Fruit fly (Drosophila melanogaster): ENCODE measurements around the gene CG7550.
A peak's percentile ranks its signal among the peaks of the same experiment; 100 is the strongest.

Gene CG7550

dm6 chr3L:8076160-8076559 is 48.2 kb downstream of the CG7550 start (continued):
- peak; percentile 8 for TF ChIP-seq Hr39 (GFP tag; optimal IDR thresholded peaks at IDR 0.05)
- no peak for TF ChIP-seq pdm3 (GFP tag; optimal IDR thresholded peaks at IDR 0.05)
- TF ChIP-seq Blimp-1 (GFP tag; optimal IDR thresholded peaks at IDR 0.05), result no peak
- no peak for TF ChIP-seq fd85E (GFP tag; optimal IDR thresholded peaks at IDR 0.05)
- peak; percentile 0 for TF ChIP-seq spab (GFP tag; optimal IDR thresholded peaks at IDR 0.05)
- TF ChIP-seq Ets96B (tag; optimal IDR thresholded peaks at IDR 0.05), result peak; percentile 4
- no peak for TF ChIP-seq fkh (GFP tag; optimal IDR thresholded peaks at IDR 0.05)
- peak; percentile 46 for TF ChIP-seq CG3919 (GFP tag; optimal IDR thresholded peaks at IDR 0.05)
- peak; percentile 89 for TF ChIP-seq Eip78C (GFP tag)
- no peak for TF ChIP-seq Eip93F (GFP tag; optimal IDR thresholded peaks at IDR 0.05)
- no peak for TF ChIP-seq CG1621 (tag; optimal IDR thresholded peaks at IDR 0.05)
- peak; percentile 61 for TF ChIP-seq Eip75B (GFP tag; optimal IDR thresholded peaks at IDR 0.05)
- TF ChIP-seq CG7368 (GFP tag; optimal IDR thresholded peaks at IDR 0.05), result peak; percentile 10
- peak; percentile 9 for TF ChIP-seq achi (GFP tag; optimal IDR thresholded peaks at IDR 0.05)
- peak; percentile 5 for TF ChIP-seq CG6276 (GFP tag; optimal IDR thresholded peaks at IDR 0.05)
- no peak for TF ChIP-seq fd59A (GFP tag; optimal IDR thresholded peaks at IDR 0.05)
- no peak for TF ChIP-seq CG8319 (GFP tag; optimal IDR thresholded peaks at IDR 0.05)

- no peak for TF ChIP-seq Sox14 (GFP tag; optimal IDR thresholded peaks at IDR 0.05)
- peak; percentile 65 for TF ChIP-seq fkh (GFP tag; optimal IDR thresholded peaks at IDR 0.05)
Measured at dm6 chr3L:8074944-8075343, 49.4 kb downstream of the CG7550 start.

dm6 chr3L:8073872-8074271 is 50.5 kb downstream of the CG7550 start:
- TF ChIP-seq ss (GFP tag; optimal IDR thresholded peaks at IDR 0.05), result no peak
- TF ChIP-seq spab (GFP tag; optimal IDR thresholded peaks at IDR 0.05), result no peak
- TF ChIP-seq CG8319 (GFP tag; optimal IDR thresholded peaks at IDR 0.05), result no peak
- TF ChIP-seq cyc (GFP tag; optimal IDR thresholded peaks at IDR 0.05), result no peak
- TF ChIP-seq net (GFP tag; optimal IDR thresholded peaks at IDR 0.05), result no peak
- no peak for TF ChIP-seq Gug (GFP tag; IDR thresholded peaks at IDR 0.05)
- TF ChIP-seq svp (GFP tag), result peak; percentile 33
- no peak for TF ChIP-seq CG11294 (GFP tag; IDR thresholded peaks at IDR 0.05)
- TF ChIP-seq fkh (GFP tag; optimal IDR thresholded peaks at IDR 0.05), result peak; percentile 58
- no peak for TF ChIP-seq lz (GFP tag; optimal IDR thresholded peaks at IDR 0.05)
- TF ChIP-seq Hr38 (GFP tag; optimal IDR thresholded peaks at IDR 0.05), result no peak
- no peak for TF ChIP-seq CG11902 (GFP tag; optimal IDR thresholded peaks at IDR 0.05)
- TF ChIP-seq CG9139 (GFP tag; optimal IDR thresholded peaks at IDR 0.05), result no peak
- no peak for TF ChIP-seq CG1621 (tag; optimal IDR thresholded peaks at IDR 0.05)

All from whole organism, prepupa.